Worm (Caenorhabditis elegans) whole organism, midembryonic: ENCODE data around the gene K08D8.1.

Experiments
- T22C8.4 ChIP-seq: fragments of 200-800 bp; sonication (Bioruptor generic); IDR thresholded peaks from 2 replicates; pipeline ENCODE4 v1.3.6; 2022; ENCODE audit warnings: missing genetic modification characterization, missing compliant biosample characterization
- cog-1 ChIP-seq: sonication (generic microtip); optimal IDR thresholded peaks from 2 replicates; lab custom pipeline; 2016; ENCODE audit warnings: missing genetic modification characterization, missing compliant biosample characterization
- flt-1 ChIP-seq: fragments of 200-800 bp; sonication (Bioruptor generic); IDR thresholded peaks from 2 replicates; pipeline ENCODE4 v1.3.6; 2022; ENCODE audit warnings: missing genetic modification characterization, missing compliant biosample characterization
- klf-2 ChIP-seq: fragments of 200-800 bp; sonication (Bioruptor generic); conservative IDR thresholded peaks from 2 replicates; pipeline ENCODE4 v1.3.6; 2022; ENCODE audit warnings: missing genetic modification reagents, missing genetic modification characterization, missing compliant biosample characterization
- med-1 ChIP-seq: sonication (generic microtip); optimal IDR thresholded peaks from 2 replicates; lab custom pipeline; 2017; ENCODE audit warnings: missing genetic modification characterization, mild to moderate bottlenecking, missing compliant biosample characterization, antibody characterized with exemption, missing genetic modification reagents; ENCODE audit not compliant: insufficient read depth
- ref-1 ChIP-seq: fragments of 200-800 bp; sonication (Bioruptor generic); conservative IDR thresholded peaks from 2 replicates; pipeline ENCODE4 v1.3.6; 2022; ENCODE audit warnings: missing genetic modification reagents, missing genetic modification characterization, missing compliant biosample characterization
- tab-1 ChIP-seq: fragments of 200-800 bp; sonication (Bioruptor generic); IDR thresholded peaks from 2 replicates; pipeline ENCODE4 v1.3.6; 2022; ENCODE audit warnings: missing genetic modification characterization, missing compliant biosample characterization
- ztf-23 ChIP-seq: fragments of 200-800 bp; sonication (Bioruptor generic); IDR thresholded peaks from 2 replicates; pipeline ENCODE4 v1.3.6; 2022; ENCODE audit warnings: missing genetic modification reagents, missing genetic modification characterization, missing compliant biosample characterization
- ztf-29 ChIP-seq: fragments of 200-800 bp; sonication (Bioruptor generic); IDR thresholded peaks from 2 replicates; pipeline ENCODE4 v1.3.6; 2022; ENCODE audit warnings: missing genetic modification reagents, missing genetic modification characterization, missing compliant biosample characterization

The K08D8.1 gene

DNA sequence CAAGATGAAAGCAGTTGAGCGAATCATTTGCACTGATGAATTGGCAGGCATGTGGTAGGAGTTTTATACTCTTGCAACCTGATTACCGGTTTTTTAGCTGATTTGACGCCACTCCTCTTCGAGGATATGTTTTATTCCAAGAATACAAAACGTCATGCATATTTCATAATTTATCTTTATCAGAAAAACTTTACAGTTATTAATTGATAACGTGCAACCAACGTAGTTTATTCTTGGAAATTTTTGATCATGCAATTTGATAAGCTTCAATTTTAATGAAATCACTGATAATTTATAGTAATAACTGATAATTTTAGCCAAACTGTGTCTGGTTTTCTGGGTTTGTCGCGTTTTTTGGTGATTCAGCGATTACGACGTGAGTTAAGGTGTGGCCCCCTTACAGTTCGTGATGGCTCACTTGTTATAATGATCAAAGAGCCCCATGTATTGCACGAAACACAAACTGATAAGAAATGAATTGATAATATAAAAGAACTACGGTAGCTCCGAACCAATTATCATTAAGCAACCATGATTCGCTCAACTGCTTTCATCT lies 44.0 kb downstream of the K08D8.1 start, which contains the start of the genes cld-1 and dod-21:
TSS of gene cld-1 (minus strand) at position 51 of the 556 bp plus-strand sequence.
TSS of gene dod-21 (plus strand) at position 518 of the 556 bp plus-strand sequence.
- no peak for TF ChIP-seq ztf-29
- no peak for TF ChIP-seq ztf-23 (GFP tag; lab: Robert Waterston, UW)
- no peak for TF ChIP-seq klf-2 (GFP tag; lab: Robert Waterston, UW)
- TF ChIP-seq flt-1 (GFP tag; lab: Robert Waterston, UW) = no peak
- no peak for TF ChIP-seq cog-1 (tag; lab: Kevin White, UChicago)
- TF ChIP-seq T22C8.4 (GFP tag; lab: Robert Waterston, UW) = no peak
- no peak for TF ChIP-seq tab-1 (GFP tag; lab: Robert Waterston, UW)
- TF ChIP-seq ref-1 = no peak
- no peak for TF ChIP-seq med-1 (GFP tag; lab: Kevin White, UChicago)

ce11 chrIV:12941254-12941653 lies 49.0 kb downstream of the K08D8.1 start, which contains the start of gene dod-24:
TSS of gene dod-24 (minus strand) at chrIV:12941354.
- TF ChIP-seq ref-1 = no peak
- no peak for TF ChIP-seq tab-1 (GFP tag; lab: Robert Waterston, UW)
- TF ChIP-seq med-1 (GFP tag; lab: Kevin White, UChicago) = no peak
- TF ChIP-seq klf-2 (GFP tag; lab: Robert Waterston, UW) = no peak
- TF ChIP-seq ztf-23 (GFP tag; lab: Robert Waterston, UW) = no peak
- no peak for TF ChIP-seq ztf-29
- TF ChIP-seq flt-1 (GFP tag; lab: Robert Waterston, UW) = no peak
- no peak for TF ChIP-seq T22C8.4 (GFP tag; lab: Robert Waterston, UW)
- no peak for TF ChIP-seq cog-1 (tag; lab: Kevin White, UChicago)

- no peak for TF ChIP-seq med-1 (GFP tag; lab: Kevin White, UChicago)
- no peak for TF ChIP-seq klf-2 (GFP tag; lab: Robert Waterston, UW)
- no peak for TF ChIP-seq tab-1 (GFP tag; lab: Robert Waterston, UW)
- no peak for TF ChIP-seq T22C8.4 (GFP tag; lab: Robert Waterston, UW)
- no peak for TF ChIP-seq ztf-29
- TF ChIP-seq ref-1 = no peak
- no peak for TF ChIP-seq flt-1 (GFP tag; lab: Robert Waterston, UW)
- no peak for TF ChIP-seq cog-1 (tag; lab: Kevin White, UChicago)
- TF ChIP-seq ztf-23 (GFP tag; lab: Robert Waterston, UW) = no peak
These were observed 50.3 kb downstream of the K08D8.1 start, which contains the start of gene dct-19 for ce11 chrIV:12942633-12943032. TSS of gene dct-19 (plus strand) at chrIV:12942933.
